Worm (Caenorhabditis elegans): ENCODE results near the gene dyf-4.

DNA sequence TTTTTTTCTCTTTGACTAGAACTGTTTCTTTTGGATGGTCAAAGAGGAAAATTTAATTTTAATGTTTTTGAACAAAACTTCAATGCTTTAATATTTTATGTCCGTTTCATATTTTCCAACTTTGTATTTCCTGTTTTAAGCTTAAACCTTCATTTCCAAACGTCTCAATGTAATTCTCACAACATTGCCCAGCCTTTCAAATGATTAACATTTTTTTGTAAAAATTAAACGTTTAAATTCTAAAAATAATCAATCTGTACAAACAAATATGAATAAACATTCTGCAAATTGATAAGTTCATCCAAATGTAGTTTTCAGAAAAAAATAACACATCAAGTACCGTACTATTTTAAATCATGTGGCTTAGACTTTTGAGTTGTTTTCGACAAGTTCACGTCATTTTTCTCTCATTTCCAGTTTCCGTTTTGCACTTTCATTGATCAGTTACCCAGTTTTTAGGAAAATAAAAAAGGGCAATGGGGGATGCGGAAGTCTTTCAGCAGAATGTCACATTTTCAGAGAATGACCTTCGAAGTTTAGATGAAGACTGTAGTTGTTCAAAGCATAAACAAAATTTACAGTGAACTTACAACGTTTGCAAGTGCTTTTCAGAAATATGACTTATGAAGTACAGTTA, 17.3 kb upstream of the dyf-4 start:
- TF ChIP-seq sma-3 (GFP tag; optimal IDR thresholded peaks at IDR 0.05) (no peak), elt-3 (tag; optimal IDR thresholded peaks at IDR 0.05) (no peak), lin-39 (tag; optimal IDR thresholded peaks at IDR 0.05) (no peak), lin-13 (GFP tag; optimal IDR thresholded peaks at IDR 0.05) (no peak), ama-1 (optimal IDR thresholded peaks at IDR 0.05) (no peak), blmp-1 (tag; optimal IDR thresholded peaks at IDR 0.05; ENCODE audit: insufficient read depth) (peak; percentile 48), nhr-21 (tag; optimal IDR thresholded peaks at IDR 0.05) (peak; percentile 60), R02D3.7 (tag; optimal IDR thresholded peaks at IDR 0.05) (no peak), snpc-4 (tag; optimal IDR thresholded peaks at IDR 0.05) (no peak), ceh-82 (tag; optimal IDR thresholded peaks at IDR 0.05) (no peak), fos-1 (tag; optimal IDR thresholded peaks at IDR 0.05) (peak; percentile 45), egl-27 (tag; optimal IDR thresholded peaks at IDR 0.05) (no peak), skn-1 (tag; optimal IDR thresholded peaks at IDR 0.05) (no peak)

Measured in whole organism, L2 larva.